Worm (Caenorhabditis elegans) whole organism, early embryonic: ENCODE results near the gene F48F7.3.
A peak's percentile ranks its signal among the peaks of the same experiment; 100 is the strongest.

Source experiments
- B0310.2 ChIP-seq: sonication (generic microtip); optimal IDR thresholded peaks from 2 replicates; lab custom pipeline; 2016; ENCODE audit warnings: mild to moderate bottlenecking, missing genetic modification characterization, missing compliant biosample characterization
- F13C5.2 ChIP-seq: sonication (generic microtip); optimal IDR thresholded peaks from 2 replicates; lab custom pipeline; 2017; ENCODE audit warnings: mild to moderate bottlenecking, missing genetic modification characterization, inconsistent platforms, missing compliant biosample characterization
- ama-1 ChIP-seq: fragments of 150-350 bp; optimal IDR thresholded peaks from 2 replicates; lab custom pipeline; 2014
- ceh-36 ChIP-seq: sonication (generic microtip); optimal IDR thresholded peaks from 2 replicates; lab custom pipeline; 2016; ENCODE audit warnings: missing genetic modification characterization, inconsistent platforms, missing compliant biosample characterization
- ets-7 ChIP-seq: sonication (generic microtip); optimal IDR thresholded peaks from 2 replicates; lab custom pipeline; 2016; ENCODE audit warnings: missing genotype, missing genetic modification characterization, missing compliant biosample characterization
- flt-1 ChIP-seq: fragments of 200-800 bp; sonication (Bioruptor generic); IDR thresholded peaks from 2 replicates; pipeline ENCODE4 v1.3.6; 2022; ENCODE audit warnings: missing genetic modification characterization, missing compliant biosample characterization
- hmg-4 ChIP-seq: fragments of 200-800 bp; sonication (Bioruptor generic); optimal IDR thresholded peaks from 2 replicates; lab custom pipeline; 2018; ENCODE audit warnings: mild to moderate bottlenecking, missing genetic modification characterization, missing compliant biosample characterization
- pes-1 ChIP-seq: fragments of 200-800 bp; sonication (Bioruptor generic); IDR thresholded peaks from 2 replicates; pipeline ENCODE4 v1.3.6; 2022; ENCODE audit warnings: missing genetic modification reagents, missing genetic modification characterization, missing compliant biosample characterization

ce11 chrX:13950620-13951152 lies 12.6 kb upstream of the F48F7.3 start:
- no peak for TF ChIP-seq ceh-36 (tag; lab: Kevin White, UChicago)
- TF ChIP-seq pes-1 (GFP tag; lab: Robert Waterston, UW), result no peak
- TF ChIP-seq flt-1 (GFP tag; lab: Robert Waterston, UW), result no peak
- TF ChIP-seq ama-1 (lab: Kevin White, UChicago), result no peak
- no peak for TF ChIP-seq ets-7
- TF ChIP-seq F13C5.2 (tag; lab: Kevin White, UChicago), result peak; percentile 38
- peak; percentile 81 for TF ChIP-seq hmg-4
- TF ChIP-seq B0310.2 (tag; lab: Kevin White, UChicago), result peak; percentile 40
